Worm (Caenorhabditis elegans) whole organism, dauer: ENCODE results near the gene D2096.5.

Experiments used
- unc-62 ChIP-seq: sonication (generic microtip); optimal IDR thresholded peaks from 2 replicates; lab custom pipeline; 2017; ENCODE audit warnings: missing biosample characterization, missing genetic modification reagents, missing genetic modification characterization

The D2096.5 gene

DNA sequence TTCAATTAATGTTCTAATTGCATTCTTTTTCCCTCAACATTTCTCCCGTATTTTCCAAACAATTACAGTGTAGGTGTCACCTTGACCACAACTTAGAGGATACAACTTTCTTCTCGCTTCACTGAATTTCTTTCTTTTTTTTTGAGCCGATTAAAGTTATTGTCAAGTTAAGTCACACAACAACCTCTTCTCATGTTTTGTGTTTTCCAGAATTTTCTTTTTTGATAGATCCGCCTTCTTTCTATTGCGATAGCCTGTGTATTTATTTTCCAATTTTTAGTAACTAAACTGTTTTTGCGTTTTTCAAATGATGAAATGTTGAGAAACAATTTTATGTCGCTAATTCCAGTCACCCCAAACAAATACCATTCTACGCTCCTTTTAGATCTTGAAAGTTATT, 33.9 kb downstream of the D2096.5 start, which contains the start of gene F35H10.3:
F35H10.3 (plus strand) TSS at position 301 of the 400 bp plus-strand sequence.
- no peak for TF ChIP-seq unc-62 (GFP tag; lab: Kevin White, UChicago)

ce11 chrIV:8318799-8319198, 40.8 kb downstream of the D2096.5 start:
- TF ChIP-seq unc-62 (GFP tag; lab: Kevin White, UChicago), result no peak

DNA sequence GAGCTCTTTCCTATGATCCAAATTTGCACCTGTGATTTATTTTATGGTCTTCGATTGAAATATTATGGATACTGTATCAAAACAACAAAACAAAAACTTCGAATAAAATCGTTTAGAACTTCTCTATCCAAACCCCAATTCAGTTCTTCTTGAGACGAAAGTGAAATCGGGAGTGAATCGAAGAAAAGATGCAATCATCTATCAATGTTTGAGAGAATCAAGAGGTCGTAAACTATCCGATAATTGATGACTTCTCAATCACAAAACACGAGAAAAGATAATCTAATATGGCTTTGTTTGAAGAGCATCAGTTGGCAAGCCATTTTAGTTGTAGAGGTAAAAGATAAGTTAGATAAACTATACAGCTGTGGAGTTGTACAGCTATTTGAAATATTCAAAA, 41.8 kb downstream of the D2096.5 start:
- no peak for TF ChIP-seq unc-62 (GFP tag; lab: Kevin White, UChicago)

ce11 chrIV:8312846-8313245, 46.7 kb downstream of the D2096.5 start, which contains the start of gene F35H10.10:
F35H10.10 (minus strand) TSS chrIV:8312946.
- TF ChIP-seq unc-62 (GFP tag; lab: Kevin White, UChicago), result no peak

- no peak for TF ChIP-seq unc-62 (GFP tag; lab: Kevin White, UChicago)
Measured at ce11 chrIV:8312105-8312504, 47.5 kb downstream of the D2096.5 start.
